Worm (Caenorhabditis elegans) whole organism, midembryonic: ENCODE measurements around the gene srx-26.

Experiments
- cog-1 ChIP-seq: sonication (generic microtip); optimal IDR thresholded peaks from 2 replicates; lab custom pipeline; 2016; ENCODE audit warnings: missing genetic modification characterization, missing compliant biosample characterization
- flt-1 ChIP-seq: fragments of 200-800 bp; sonication (Bioruptor generic); IDR thresholded peaks from 2 replicates; pipeline ENCODE4 v1.3.6; 2022; ENCODE audit warnings: missing genetic modification characterization, missing compliant biosample characterization
- klf-2 ChIP-seq: fragments of 200-800 bp; sonication (Bioruptor generic); conservative IDR thresholded peaks from 2 replicates; pipeline ENCODE4 v1.3.6; 2022; ENCODE audit warnings: missing genetic modification reagents, missing genetic modification characterization, missing compliant biosample characterization
- med-1 ChIP-seq: sonication (generic microtip); optimal IDR thresholded peaks from 2 replicates; lab custom pipeline; 2017; ENCODE audit warnings: missing genetic modification characterization, mild to moderate bottlenecking, missing compliant biosample characterization, antibody characterized with exemption, missing genetic modification reagents; ENCODE audit not compliant: insufficient read depth
- ref-1 ChIP-seq: fragments of 200-800 bp; sonication (Bioruptor generic); conservative IDR thresholded peaks from 2 replicates; pipeline ENCODE4 v1.3.6; 2022; ENCODE audit warnings: missing genetic modification reagents, missing genetic modification characterization, missing compliant biosample characterization
- ztf-23 ChIP-seq: fragments of 200-800 bp; sonication (Bioruptor generic); IDR thresholded peaks from 2 replicates; pipeline ENCODE4 v1.3.6; 2022; ENCODE audit warnings: missing genetic modification reagents, missing genetic modification characterization, missing compliant biosample characterization
- ztf-29 ChIP-seq: fragments of 200-800 bp; sonication (Bioruptor generic); IDR thresholded peaks from 2 replicates; pipeline ENCODE4 v1.3.6; 2022; ENCODE audit warnings: missing genetic modification reagents, missing genetic modification characterization, missing compliant biosample characterization

ce11 chrV:2727101-2727500 is 25.8 kb downstream of the srx-26 start, which contains the start of gene str-13:
- TF ChIP-seq ref-1 (GFP tag; lab: Robert Waterston, UW) (no peak), cog-1 (tag; lab: Kevin White, UChicago) (no peak), ztf-23 (no peak), ztf-29 (GFP tag; lab: Robert Waterston, UW) (no peak), med-1 (GFP tag; lab: Kevin White, UChicago) (no peak), klf-2 (GFP tag; lab: Robert Waterston, UW) (no peak), flt-1 (GFP tag; lab: Robert Waterston, UW) (no peak)
